Worm (Caenorhabditis elegans): Measurements from ENCODE around the gene mans-4.

DNA sequence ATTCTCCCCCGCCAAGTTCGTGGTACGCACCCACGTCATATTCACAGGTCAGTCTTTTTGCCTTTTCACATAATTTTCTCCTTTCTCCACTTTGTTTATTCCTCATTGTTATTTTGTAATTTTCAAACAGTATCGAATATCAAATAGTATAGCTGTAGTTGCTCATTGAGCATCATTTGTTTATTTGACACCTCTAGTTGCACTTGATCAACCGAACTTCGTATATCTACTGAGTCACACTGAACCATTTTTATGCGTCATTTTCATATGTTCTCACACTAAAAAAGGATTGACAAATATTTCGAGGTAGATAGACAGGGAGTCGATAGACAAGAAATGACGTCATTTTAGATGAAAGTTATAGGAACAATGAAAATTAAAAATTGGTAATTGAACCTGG, 41.9 kb upstream of the mans-4 start:
- TF ChIP-seq skn-1 (tag; optimal IDR thresholded peaks at IDR 0.05) (no peak), aly-2 (tag; optimal IDR thresholded peaks at IDR 0.05) (no peak), F13H6.1 (tag; optimal IDR thresholded peaks at IDR 0.05) (no peak), lin-39 (tag; optimal IDR thresholded peaks at IDR 0.05) (no peak), unc-39 (tag; optimal IDR thresholded peaks at IDR 0.05) (no peak), unc-62 (GFP tag; optimal IDR thresholded peaks at IDR 0.05) (no peak)

Data from whole organism, L2 larva.